Fruit fly (Drosophila melanogaster) Kc167 (cell line): Measurements from ENCODE around the gene tld.

Experiments
- insv ChIP-seq: fragments of >200 bp; optimal IDR thresholded peaks from 3 replicates; lab custom pipeline; 2018; ENCODE audit warnings: missing external identifiers
- psq ChIP-seq: fragments of >200 bp; optimal IDR thresholded peaks from 2 replicates; lab custom pipeline; 2017; ENCODE audit warnings: missing external identifiers

- TF ChIP-seq insv (no peak), psq (lab: Kevin White, UChicago) (no peak)
These were observed 18.3 kb downstream of the tld start for dm6 chr3R:24767667-24768340.
